Fruit fly (Drosophila melanogaster) whole organism, pupa: ENCODE measurements around the gene CheA84a.

ENCODE experiments used
- CG10348 ChIP-seq: fragments of 200-800 bp; sonication (Bioruptor generic); IDR thresholded peaks from 2 replicates; pipeline ENCODE4 v1.3.6; 2022; ENCODE audit warnings: missing biosample characterization, missing genetic modification characterization
- CG12605 ChIP-seq: fragments of 200-800 bp; sonication (Bioruptor generic); IDR thresholded peaks from 2 replicates; pipeline ENCODE4 v1.3.6; 2022; ENCODE audit warnings: missing biosample characterization, missing genetic modification characterization
- CG13204 ChIP-seq: fragments of 200-800 bp; sonication (Bioruptor generic); optimal IDR thresholded peaks from 2 replicates; lab custom pipeline; 2018; ENCODE audit warnings: missing biosample characterization, mild to moderate bottlenecking, missing genetic modification characterization, moderate library complexity
- CG14655 ChIP-seq: fragments of 200-800 bp; sonication (Bioruptor generic); optimal IDR thresholded peaks from 3 replicates; lab custom pipeline; 2017; ENCODE audit warnings: mild to moderate bottlenecking, missing biosample characterization, missing genetic modification reagents, missing genetic modification characterization
- CG15710 ChIP-seq: fragments of 200-800 bp; sonication (Bioruptor generic); optimal IDR thresholded peaks from 2 replicates; lab custom pipeline; 2018; ENCODE audit warnings: missing biosample characterization, mild to moderate bottlenecking, missing genetic modification characterization, moderate library complexity
- CG17806 ChIP-seq: fragments of 200-800 bp; sonication (Bioruptor generic); optimal IDR thresholded peaks from 2 replicates; lab custom pipeline; 2018; ENCODE audit warnings: missing biosample characterization, mild to moderate bottlenecking, missing genetic modification characterization, moderate library complexity
- CG32121 ChIP-seq: fragments of 200-800 bp; sonication (Bioruptor generic); IDR thresholded peaks from 2 replicates; pipeline ENCODE4 v1.3.6; 2022; ENCODE audit warnings: missing biosample characterization, missing genetic modification characterization
- CG34367 ChIP-seq: fragments of 200-800 bp; sonication (Bioruptor generic); optimal IDR thresholded peaks from 2 replicates; lab custom pipeline; 2018; ENCODE audit warnings: missing biosample characterization, mild to moderate bottlenecking, missing genetic modification characterization
- CG4496 ChIP-seq: fragments of 200-800 bp; sonication (Bioruptor generic); IDR thresholded peaks from 3 replicates; pipeline ENCODE4 v1.3.6; 2022; ENCODE audit warnings: missing biosample characterization, missing genetic modification characterization
- CG8159 ChIP-seq: fragments of 200-800 bp; sonication (Bioruptor generic); optimal IDR thresholded peaks from 3 replicates; lab custom pipeline; 2018; ENCODE audit warnings: missing biosample characterization, mild to moderate bottlenecking, missing genetic modification characterization, moderate library complexity
- CG8301 ChIP-seq: fragments of 200-800 bp; sonication (Bioruptor generic); optimal IDR thresholded peaks from 2 replicates; lab custom pipeline; 2018; ENCODE audit warnings: missing biosample characterization, mild to moderate bottlenecking, missing genetic modification characterization
- CG9948 ChIP-seq: fragments of 200-800 bp; sonication (Bioruptor generic); optimal IDR thresholded peaks from 2 replicates; lab custom pipeline; 2018; ENCODE audit warnings: missing biosample characterization, mild to moderate bottlenecking, missing genetic modification characterization, moderate library complexity
- D1 ChIP-seq: fragments of 200-800 bp; sonication (Bioruptor generic); optimal IDR thresholded peaks from 2 replicates; lab custom pipeline; 2018; ENCODE audit warnings: missing biosample characterization, mild to moderate bottlenecking, missing genetic modification characterization, moderate library complexity
- EcR ChIP-seq: fragments of 200-800 bp; sonication (Bioruptor generic); optimal IDR thresholded peaks from 3 replicates; lab custom pipeline; 2019; ENCODE audit warnings: missing biosample characterization, missing genetic modification characterization, mild to moderate bottlenecking, moderate library complexity, missing genetic modification reagents
- Ets98B ChIP-seq: fragments of 200-800 bp; sonication (Bioruptor generic); IDR thresholded peaks from 2 replicates; pipeline ENCODE4 v1.3.6; 2022; ENCODE audit warnings: missing biosample characterization, missing genetic modification characterization
- Pif1A ChIP-seq: fragments of 200-800 bp; sonication (Bioruptor generic); optimal IDR thresholded peaks from 3 replicates; lab custom pipeline; 2016; ENCODE audit warnings: missing biosample characterization, missing genetic modification characterization
- Pif1B ChIP-seq: fragments of 200-800 bp; sonication (Bioruptor generic); optimal IDR thresholded peaks from 3 replicates; lab custom pipeline; 2016; ENCODE audit warnings: missing biosample characterization, missing genetic modification characterization
- Snoo ChIP-seq: fragments of 200-800 bp; sonication (Bioruptor generic); optimal IDR thresholded peaks from 3 replicates; lab custom pipeline; 2017; ENCODE audit warnings: missing biosample characterization, mild to moderate bottlenecking, missing genetic modification characterization, inconsistent platforms
- fd96Ca ChIP-seq: fragments of 200-800 bp; sonication (Bioruptor generic); IDR thresholded peaks from 3 replicates; pipeline ENCODE4 v1.3.6; 2022; ENCODE audit warnings: missing biosample characterization, missing genetic modification characterization
- gl ChIP-seq: fragments of 200-800 bp; sonication (Bioruptor generic); optimal IDR thresholded peaks from 2 replicates; lab custom pipeline; 2018; ENCODE audit warnings: missing biosample characterization, mild to moderate bottlenecking, missing genetic modification characterization
- rn ChIP-seq: fragments of 200-800 bp; sonication (Bioruptor generic); IDR thresholded peaks from 2 replicates; pipeline ENCODE4 v1.3.6; 2022; ENCODE audit warnings: missing biosample characterization, missing genetic modification characterization

CheA84a gene

dm6 chr3R:8187446-8188133, 17.0 kb downstream of the CheA84a start:
- TF ChIP-seq D1 (tag; lab: Kevin White, UChicago) (no peak), CG8301 (tag; lab: Kevin White, UChicago) (no peak), CG10348 (GFP tag; lab: Robert Waterston, UW) (no peak), CG4496 (GFP tag; lab: Robert Waterston, UW) (no peak), rn (GFP tag; lab: Robert Waterston, UW) (no peak), Snoo (tag; lab: Kevin White, UChicago) (no peak), Pif1B (GFP tag; lab: Kevin White, UChicago) (no peak), CG17806 (tag; lab: Kevin White, UChicago) (peak; percentile 7), fd96Ca (GFP tag; lab: Robert Waterston, UW) (0 out of 3 replicates have a peak, but pooled peaks have one; percentile 9), CG14655 (GFP tag; lab: Kevin White, UChicago) (no peak), CG12605 (GFP tag; lab: Robert Waterston, UW) (no peak), CG8159 (tag; lab: Kevin White, UChicago) (peak; percentile 27), Ets98B (GFP tag; lab: Robert Waterston, UW) (no peak), Pif1A (no peak), CG13204 (GFP tag; lab: Kevin White, UChicago) (no peak), EcR (GFP tag; lab: Kevin White, UChicago) (no peak), CG9948 (no peak), CG15710 (tag; lab: Kevin White, UChicago) (no peak)

dm6 chr3R:8183502-8183901, 21.1 kb downstream of the CheA84a start:
- TF ChIP-seq fd96Ca (GFP tag; lab: Robert Waterston, UW) (no peak), CG12605 (GFP tag; lab: Robert Waterston, UW) (no peak), CG15710 (tag; lab: Kevin White, UChicago) (no peak), CG4496 (GFP tag; lab: Robert Waterston, UW) (no peak), Ets98B (GFP tag; lab: Robert Waterston, UW) (no peak), D1 (tag; lab: Kevin White, UChicago) (no peak), CG32121 (GFP tag; lab: Robert Waterston, UW) (no peak), rn (GFP tag; lab: Robert Waterston, UW) (no peak), CG13204 (GFP tag; lab: Kevin White, UChicago) (no peak), Snoo (tag; lab: Kevin White, UChicago) (no peak), CG10348 (GFP tag; lab: Robert Waterston, UW) (no peak), EcR (GFP tag; lab: Kevin White, UChicago) (no peak), CG8301 (tag; lab: Kevin White, UChicago) (no peak), Pif1B (GFP tag; lab: Kevin White, UChicago) (no peak), CG8159 (tag; lab: Kevin White, UChicago) (no peak), CG34367 (tag; lab: Kevin White, UChicago) (no peak), CG17806 (tag; lab: Kevin White, UChicago) (no peak), CG14655 (GFP tag; lab: Kevin White, UChicago) (no peak)

dm6 chr3R:8181412-8182108, 23.1 kb downstream of the CheA84a start, which contains the start of gene grn:
TSS of gene grn (minus strand) at chr3R:8181444.
- TF ChIP-seq Ets98B (GFP tag; lab: Robert Waterston, UW) (no peak), CG14655 (GFP tag; lab: Kevin White, UChicago) (no peak), CG8301 (tag; lab: Kevin White, UChicago) (no peak), CG34367 (tag; lab: Kevin White, UChicago) (peak; percentile 3), CG12605 (GFP tag; lab: Robert Waterston, UW) (no peak), rn (GFP tag; lab: Robert Waterston, UW) (no peak), EcR (GFP tag; lab: Kevin White, UChicago) (peak; percentile 39), CG4496 (GFP tag; lab: Robert Waterston, UW) (no peak), Pif1A (no peak), CG9948 (no peak), CG10348 (GFP tag; lab: Robert Waterston, UW) (no peak), D1 (tag; lab: Kevin White, UChicago) (peak; percentile 46), CG13204 (GFP tag; lab: Kevin White, UChicago) (peak; percentile 39), Pif1B (GFP tag; lab: Kevin White, UChicago) (no peak), CG17806 (tag; lab: Kevin White, UChicago) (no peak), Snoo (tag; lab: Kevin White, UChicago) (no peak), CG15710 (tag; lab: Kevin White, UChicago) (no peak), CG8159 (tag; lab: Kevin White, UChicago) (peak; percentile 3), fd96Ca (GFP tag; lab: Robert Waterston, UW) (peak; percentile 44; the same call in 1 of the 3 replicates), gl (tag; lab: Kevin White, UChicago) (no peak), CG32121 (GFP tag; lab: Robert Waterston, UW) (peak; percentile 41)

dm6 chr3R:8180376-8181011, 24.1 kb downstream of the CheA84a start:
- TF ChIP-seq D1 (tag; lab: Kevin White, UChicago) (no peak), CG8159 (tag; lab: Kevin White, UChicago) (no peak), fd96Ca (GFP tag; lab: Robert Waterston, UW) (no peak), CG14655 (GFP tag; lab: Kevin White, UChicago) (no peak), CG17806 (tag; lab: Kevin White, UChicago) (no peak), CG4496 (GFP tag; lab: Robert Waterston, UW) (no peak), CG34367 (tag; lab: Kevin White, UChicago) (no peak), Snoo (tag; lab: Kevin White, UChicago) (no peak), Ets98B (GFP tag; lab: Robert Waterston, UW) (no peak), gl (tag; lab: Kevin White, UChicago) (no peak)
